Worm (Caenorhabditis elegans) whole organism, L1 larva: ENCODE data around the gene K08D9.6.

Experiments used
- C16A3.4 ChIP-seq: fragments of 150-350 bp; optimal IDR thresholded peaks from 2 replicates; lab custom pipeline; 2014; ENCODE audit warnings: missing biosample characterization, missing genetic modification characterization
- C34B4.2 ChIP-seq: sonication (generic microtip); optimal IDR thresholded peaks from 2 replicates; lab custom pipeline; 2017; ENCODE audit warnings: mild to moderate bottlenecking, missing genetic modification characterization, missing compliant biosample characterization
- F16B12.6 ChIP-seq: fragments of 150-350 bp; optimal IDR thresholded peaks from 2 replicates; lab custom pipeline; 2014; ENCODE audit warnings: missing biosample characterization, missing genetic modification characterization
- aha-1 ChIP-seq: fragments of 150-350 bp; optimal IDR thresholded peaks from 2 replicates; lab custom pipeline; 2014; ENCODE audit warnings: missing biosample characterization, missing genetic modification characterization
- alr-1 ChIP-seq: fragments of 200-800 bp; sonication (Bioruptor generic); optimal IDR thresholded peaks from 2 replicates; lab custom pipeline; 2018; ENCODE audit warnings: borderline replicate concordance, mild to moderate bottlenecking, missing genetic modification characterization, missing compliant biosample characterization
- ama-1 ChIP-seq: fragments of 150-350 bp; optimal IDR thresholded peaks from 2 replicates; lab custom pipeline; 2014
- ceh-63 ChIP-seq: fragments of 200-800 bp; sonication (Bioruptor generic); optimal IDR thresholded peaks from 2 replicates; lab custom pipeline; 2018; ENCODE audit warnings: mild to moderate bottlenecking, missing genetic modification characterization, missing compliant biosample characterization
- ceh-8 ChIP-seq: fragments of 200-800 bp; sonication (Bioruptor generic); optimal IDR thresholded peaks from 2 replicates; lab custom pipeline; 2018; ENCODE audit warnings: mild to moderate bottlenecking, missing genetic modification characterization, moderate library complexity, missing compliant biosample characterization
- ceh-82 ChIP-seq, 3 experiments: fragments of 150-350 bp in 1 of 3; sonication (generic microtip) in 2 of 3; optimal IDR thresholded peaks; 2 replicates each; lab custom pipeline; 2014 to 2017; ENCODE audit warnings: missing biosample characterization in 3 of 3, missing genetic modification characterization in 3 of 3
- efl-3 ChIP-seq: fragments of 200-800 bp; sonication (Bioruptor generic); optimal IDR thresholded peaks from 2 replicates; lab custom pipeline; 2018; ENCODE audit warnings: mild to moderate bottlenecking, missing genetic modification characterization, missing compliant biosample characterization
- egl-27 ChIP-seq, 2 experiments: fragments of 150-350 bp in 1 of 2; sonication (generic microtip); optimal IDR thresholded peaks; 3 replicates each; lab custom pipeline; 2017 to 2018; ENCODE audit warnings: missing biosample characterization in 2 of 2, missing genetic modification characterization in 2 of 2, missing genetic modification reagents in 2 of 2
- elt-3 ChIP-seq, 6 experiments: fragments of 150-350 bp in 1 of 6; sonication (generic microtip); optimal IDR thresholded peaks; 2 replicates each; lab custom pipeline; 2017 to 2018; ENCODE audit warnings: missing biosample characterization in 6 of 6, missing genetic modification characterization in 6 of 6, inconsistent platforms in 1 of 6
- irx-1 ChIP-seq: sonication (generic microtip); optimal IDR thresholded peaks from 2 replicates; lab custom pipeline; 2016; ENCODE audit warnings: missing genetic modification characterization, missing compliant biosample characterization
- jun-1 ChIP-seq: fragments of 150-350 bp; optimal IDR thresholded peaks from 2 replicates; lab custom pipeline; 2014; ENCODE audit warnings: missing biosample characterization, missing genetic modification reagents, missing genetic modification characterization
- lin-13 ChIP-seq: fragments of 150-350 bp; optimal IDR thresholded peaks from 2 replicates; lab custom pipeline; 2014; ENCODE audit warnings: missing biosample characterization, missing genetic modification reagents, missing genetic modification characterization
- lin-14 ChIP-seq: fragments of 200-800 bp; sonication (Bioruptor generic); optimal IDR thresholded peaks from 2 replicates; lab custom pipeline; 2018; ENCODE audit warnings: mild to moderate bottlenecking, missing genetic modification characterization, moderate library complexity, missing compliant biosample characterization
- lin-15B ChIP-seq: fragments of 150-350 bp; sonication (generic microtip); optimal IDR thresholded peaks from 3 replicates; lab custom pipeline; 2014; ENCODE audit warnings: missing biosample characterization, missing genetic modification characterization
- lin-35 ChIP-seq, 2 experiments: fragments of 150-350 bp; optimal IDR thresholded peaks; 2 replicates each; lab custom pipeline; 2014; ENCODE audit warnings: missing biosample characterization in 2 of 2, missing genetic modification characterization in 2 of 2, missing genetic modification reagents in 2 of 2
- lin-39 ChIP-seq: fragments of 150-350 bp; optimal IDR thresholded peaks from 2 replicates; lab custom pipeline; 2014; ENCODE audit warnings: missing biosample characterization, missing genetic modification reagents, missing genetic modification characterization
- lsy-2 ChIP-seq, 2 experiments: fragments of 150-350 bp; optimal IDR thresholded peaks; 2 replicates each; lab custom pipeline; 2014; ENCODE audit warnings: missing biosample characterization in 2 of 2, missing genetic modification characterization in 2 of 2
- mdl-1 ChIP-seq, 2 experiments: fragments of 150-350 bp; optimal IDR thresholded peaks; 2 replicates each; lab custom pipeline; 2014 to 2017; ENCODE audit warnings: missing biosample characterization in 2 of 2, missing genetic modification characterization in 2 of 2, inconsistent platforms in 1 of 2
- mef-2 ChIP-seq: fragments of 150-350 bp; optimal IDR thresholded peaks from 2 replicates; lab custom pipeline; 2014; ENCODE audit warnings: missing biosample characterization, missing genetic modification characterization
- mep-1 ChIP-seq: fragments of 150-350 bp; optimal IDR thresholded peaks from 2 replicates; lab custom pipeline; 2014; ENCODE audit warnings: missing biosample characterization, missing genetic modification characterization
- nhr-11 ChIP-seq: fragments of 150-350 bp; optimal IDR thresholded peaks from 2 replicates; lab custom pipeline; 2014; ENCODE audit warnings: missing biosample characterization, missing genetic modification characterization
- nhr-19 ChIP-seq: fragments of 200-800 bp; sonication (Bioruptor generic); conservative IDR thresholded peaks from 2 replicates; pipeline ENCODE4 v1.3.6; 2022; ENCODE audit warnings: missing genetic modification characterization, missing compliant biosample characterization
- nhr-28 ChIP-seq: fragments of 150-350 bp; optimal IDR thresholded peaks from 2 replicates; lab custom pipeline; 2014; ENCODE audit warnings: missing biosample characterization, missing genetic modification characterization
- nhr-77 ChIP-seq: fragments of 150-350 bp; optimal IDR thresholded peaks from 2 replicates; lab custom pipeline; 2014; ENCODE audit warnings: missing biosample characterization, missing genetic modification characterization
- pag-3 ChIP-seq: sonication (generic microtip); optimal IDR thresholded peaks from 2 replicates; lab custom pipeline; 2017; ENCODE audit warnings: missing genetic modification characterization, mild to moderate bottlenecking, missing compliant biosample characterization, antibody characterized with exemption, borderline replicate concordance; ENCODE audit not compliant: insufficient read depth
- pax-3 ChIP-seq: fragments of 200-800 bp; sonication (Bioruptor generic); optimal IDR thresholded peaks from 2 replicates; lab custom pipeline; 2018; ENCODE audit warnings: mild to moderate bottlenecking, missing genetic modification characterization, moderate library complexity, missing compliant biosample characterization
- rnt-1 ChIP-seq: sonication (generic microtip); optimal IDR thresholded peaks from 2 replicates; lab custom pipeline; 2016; ENCODE audit warnings: mild to moderate bottlenecking, missing genetic modification characterization, moderate library complexity, missing compliant biosample characterization
- skn-1 ChIP-seq: fragments of 150-350 bp; optimal IDR thresholded peaks from 2 replicates; lab custom pipeline; 2014; ENCODE audit warnings: missing biosample characterization, missing genetic modification characterization
- snpc-4 ChIP-seq: fragments of 150-350 bp; optimal IDR thresholded peaks from 2 replicates; lab custom pipeline; 2014; ENCODE audit warnings: missing biosample characterization, missing genetic modification characterization
- snu-23 ChIP-seq: sonication (generic microtip); optimal IDR thresholded peaks from 2 replicates; lab custom pipeline; 2016; ENCODE audit warnings: missing genetic modification characterization, missing compliant biosample characterization
- sup-37 ChIP-seq: fragments of 200-800 bp; sonication (Bioruptor generic); optimal IDR thresholded peaks from 2 replicates; lab custom pipeline; 2018; ENCODE audit warnings: mild to moderate bottlenecking, missing genetic modification characterization, missing compliant biosample characterization
- tbx-2 ChIP-seq: sonication (generic microtip); optimal IDR thresholded peaks from 2 replicates; lab custom pipeline; 2016; ENCODE audit warnings: missing genetic modification characterization, missing compliant biosample characterization
- unc-62 ChIP-seq: fragments of 150-350 bp; optimal IDR thresholded peaks from 2 replicates; lab custom pipeline; 2014; ENCODE audit warnings: missing biosample characterization, missing genetic modification reagents, missing genetic modification characterization
- unc-98 ChIP-seq: fragments of 200-800 bp; sonication (Bioruptor generic); IDR thresholded peaks from 2 replicates; pipeline ENCODE4 v1.3.6; 2022; ENCODE audit warnings: missing genetic modification characterization, missing compliant biosample characterization
- vab-15 ChIP-seq: sonication (generic microtip); optimal IDR thresholded peaks from 2 replicates; lab custom pipeline; 2017; ENCODE audit warnings: missing genotype, mild to moderate bottlenecking, missing genetic modification characterization, missing compliant biosample characterization
- ztf-11 ChIP-seq, 2 experiments: sonication (generic microtip); optimal IDR thresholded peaks; 2 replicates each; lab custom pipeline; 2016 to 2017; ENCODE audit warnings: missing genetic modification characterization in 2 of 2, missing biosample characterization in 1 of 2, missing compliant biosample characterization in 1 of 2

Gene K08D9.6

ce11 chrV:3259168-3259622 is 24.4 kb upstream of the K08D9.6 start, which contains the start of gene T28A11.16:
Gene T28A11.16, minus strand, starts transcription at chrV:3259218.
- TF ChIP-seq vab-15 (no peak), rnt-1 (tag; lab: Kevin White, UChicago) (peak; percentile 72), mdl-1 (tag; optimal IDR thresholded peaks at IDR 0.05; lab: Kevin White, UChicago) (no peak), C34B4.2 (tag; lab: Kevin White, UChicago) (no peak), unc-62 (GFP tag; lab: Kevin White, UChicago) (no peak), ceh-82 (tag; optimal IDR thresholded peaks at IDR 0.05; lab: Kevin White, UChicago) (no peak), F16B12.6 (tag; lab: Kevin White, UChicago) (no peak), ztf-11 (tag; optimal IDR thresholded peaks at IDR 0.05; lab: Kevin White, UChicago) (no peak), snu-23 (GFP tag; lab: Kevin White, UChicago) (no peak), elt-3 (tag; optimal IDR thresholded peaks at IDR 0.05; lab: Kevin White, UChicago) (no peak), ceh-8 (GFP tag; lab: Kevin White, UChicago) (no peak), irx-1 (tag; lab: Kevin White, UChicago) (no peak), lin-35 (GFP tag; optimal IDR thresholded peaks at IDR 0.05; lab: Kevin White, UChicago) (no peak), mep-1 (tag; lab: Kevin White, UChicago) (no peak), unc-98 (GFP tag; lab: Robert Waterston, UW) (no peak), mef-2 (peak; percentile 37), nhr-77 (tag; lab: Kevin White, UChicago) (no peak), lsy-2 (tag; optimal IDR thresholded peaks at IDR 0.05; lab: Kevin White, UChicago) (no peak), snpc-4 (no peak), sup-37 (GFP tag; lab: Kevin White, UChicago) (no peak), C16A3.4 (no peak), pax-3 (tag; lab: Kevin White, UChicago) (no peak), efl-3 (GFP tag; lab: Kevin White, UChicago) (no peak), lin-13 (GFP tag; lab: Kevin White, UChicago) (no peak), nhr-19 (GFP tag; lab: Robert Waterston, UW) (0 out of 2 replicates have a peak, but pooled peaks have one; percentile 19), alr-1 (no peak), lin-39 (peak; percentile 17), egl-27 (tag; optimal IDR thresholded peaks at IDR 0.05; lab: Kevin White, UChicago) (no peak), skn-1 (tag; lab: Kevin White, UChicago) (no peak), lin-14 (no peak), ama-1 (lab: Kevin White, UChicago) (no peak), ceh-63 (no peak), pag-3 (tag; lab: Kevin White, UChicago) (no peak)
- TF ChIP-seq, all 84 proteins: peak for 4

- TF ChIP-seq aha-1 (no peak), lin-15B (tag; lab: Kevin White, UChicago) (no peak), jun-1 (tag; lab: Kevin White, UChicago) (no peak), tbx-2 (tag; lab: Kevin White, UChicago) (no peak), nhr-11 (tag; lab: Kevin White, UChicago) (no peak)
These were observed 22.5 kb upstream of the K08D9.6 start, which contains the start of gene T28A11.22 for ce11 chrV:3257277-3257676. Gene T28A11.22, plus strand, starts transcription at chrV:3257577.

DNA sequence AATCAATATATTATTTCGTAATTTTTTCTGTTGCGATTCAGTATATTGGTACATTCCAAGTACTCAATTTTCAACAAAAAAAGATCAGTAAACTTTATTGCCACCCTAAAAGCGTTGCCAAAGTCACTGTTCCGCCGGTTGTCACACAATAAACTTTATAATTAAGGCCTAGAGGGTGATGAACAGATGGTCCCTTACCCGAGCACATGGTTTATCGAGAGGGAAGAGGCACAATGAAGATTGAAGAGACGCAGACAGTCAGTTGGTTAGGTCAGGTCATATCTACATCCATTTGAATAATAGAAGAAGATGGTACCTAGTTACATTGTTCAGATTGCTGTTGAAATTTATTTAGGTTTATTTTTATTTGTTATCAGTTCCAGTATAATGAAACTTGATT is 22.0 kb upstream of the K08D9.6 start:
- TF ChIP-seq unc-98 (GFP tag; lab: Robert Waterston, UW) (no peak), nhr-28 (no peak), C34B4.2 (tag; lab: Kevin White, UChicago) (no peak)
